Worm (Caenorhabditis elegans) whole organism, L3 larva: Measurements from ENCODE around the gene F10D7.3.

Experiments
- ama-1 ChIP-seq: fragments of 150-350 bp; optimal IDR thresholded peaks from 2 replicates; lab custom pipeline; 2018
- ceh-16 ChIP-seq: sonication (generic microtip); optimal IDR thresholded peaks from 2 replicates; lab custom pipeline; 2017; ENCODE audit warnings: missing biosample characterization, missing genetic modification characterization
- ceh-9 ChIP-seq: sonication (generic microtip); optimal IDR thresholded peaks from 2 replicates; lab custom pipeline; 2018; ENCODE audit warnings: missing biosample characterization, missing genetic modification characterization
- daf-12 ChIP-seq: fragments of 150-350 bp; optimal IDR thresholded peaks from 2 replicates; lab custom pipeline; 2014; ENCODE audit warnings: missing biosample characterization, missing genetic modification reagents, missing genetic modification characterization
- egl-27 ChIP-seq: sonication (generic microtip); optimal IDR thresholded peaks from 4 replicates; lab custom pipeline; 2017; ENCODE audit warnings: missing biosample characterization, missing genetic modification reagents, missing genetic modification characterization
- egl-5 ChIP-seq: fragments of 150-350 bp; optimal IDR thresholded peaks from 2 replicates; lab custom pipeline; 2017; ENCODE audit warnings: missing biosample characterization, missing genetic modification reagents, missing genetic modification characterization, inconsistent platforms
- elt-2 ChIP-seq: sonication (generic microtip); optimal IDR thresholded peaks from 2 replicates; lab custom pipeline; 2016; ENCODE audit warnings: missing genetic modification reagents, mild to moderate bottlenecking, missing genetic modification characterization, missing compliant biosample characterization
- elt-3 ChIP-seq, 3 experiments: fragments of 150-350 bp in 1 of 3; sonication (generic microtip) in 2 of 3; optimal IDR thresholded peaks; 2 replicates in 2 of 3; 4 replicates in 1 of 3; lab custom pipeline; 2014 to 2017; ENCODE audit warnings: missing biosample characterization in 3 of 3, missing genetic modification characterization in 3 of 3
- fkh-10 ChIP-seq: sonication (generic microtip); optimal IDR thresholded peaks from 2 replicates; lab custom pipeline; 2017; ENCODE audit warnings: missing biosample characterization, missing genetic modification reagents, missing genetic modification characterization
- fkh-2 ChIP-seq: fragments of 150-350 bp; optimal IDR thresholded peaks from 2 replicates; lab custom pipeline; 2014; ENCODE audit warnings: missing biosample characterization, missing genetic modification reagents, missing genetic modification characterization
- fos-1 ChIP-seq: fragments of 150-350 bp; optimal IDR thresholded peaks from 2 replicates; lab custom pipeline; 2014; ENCODE audit warnings: missing biosample characterization, missing genetic modification characterization
- hmg-11 ChIP-seq: sonication (generic microtip); optimal IDR thresholded peaks from 2 replicates; lab custom pipeline; 2016; ENCODE audit warnings: missing genetic modification characterization, missing compliant biosample characterization
- jun-1 ChIP-seq: fragments of 150-350 bp; optimal IDR thresholded peaks from 2 replicates; lab custom pipeline; 2014; ENCODE audit warnings: missing biosample characterization, missing genetic modification reagents, missing genetic modification characterization
- lin-15B ChIP-seq: fragments of 150-350 bp; optimal IDR thresholded peaks from 2 replicates; lab custom pipeline; 2014; ENCODE audit warnings: missing biosample characterization, missing genetic modification characterization
- lin-39 ChIP-seq: fragments of 150-350 bp; optimal IDR thresholded peaks from 2 replicates; lab custom pipeline; 2018; ENCODE audit warnings: missing biosample characterization, missing genetic modification reagents, missing genetic modification characterization
- lsy-12 ChIP-seq: sonication (generic microtip); optimal IDR thresholded peaks from 2 replicates; lab custom pipeline; 2016; ENCODE audit warnings: mild to moderate bottlenecking, missing genetic modification characterization, missing compliant biosample characterization
- mdl-1 ChIP-seq: fragments of 150-350 bp; optimal IDR thresholded peaks from 2 replicates; lab custom pipeline; 2014; ENCODE audit warnings: missing biosample characterization, missing genetic modification characterization
- mml-1 ChIP-seq: fragments of 150-350 bp; sonication (generic microtip); optimal IDR thresholded peaks from 3 replicates; lab custom pipeline; 2014; ENCODE audit warnings: missing biosample characterization, missing genetic modification characterization
- nfya-1 ChIP-seq: sonication (generic microtip); optimal IDR thresholded peaks from 2 replicates; lab custom pipeline; 2017; ENCODE audit warnings: missing genetic modification characterization, mild to moderate bottlenecking, missing compliant biosample characterization, antibody characterized with exemption, moderate library complexity; ENCODE audit not compliant: insufficient read depth
- nhr-11 ChIP-seq: fragments of 150-350 bp; optimal IDR thresholded peaks from 2 replicates; lab custom pipeline; 2014; ENCODE audit warnings: missing biosample characterization, missing genetic modification characterization
- nhr-12 ChIP-seq: fragments of 150-350 bp; optimal IDR thresholded peaks from 2 replicates; lab custom pipeline; 2014; ENCODE audit warnings: missing biosample characterization, missing genetic modification characterization
- nhr-23 ChIP-seq: fragments of 150-350 bp; optimal IDR thresholded peaks from 2 replicates; lab custom pipeline; 2014; ENCODE audit warnings: missing biosample characterization, missing genetic modification reagents, missing genetic modification characterization
- nhr-25 ChIP-seq: sonication (generic microtip); optimal IDR thresholded peaks from 2 replicates; lab custom pipeline; 2017; ENCODE audit warnings: missing biosample characterization, missing genetic modification characterization
- nhr-43 ChIP-seq: sonication (generic microtip); optimal IDR thresholded peaks from 2 replicates; lab custom pipeline; 2016; ENCODE audit warnings: mild to moderate bottlenecking, missing genetic modification characterization, missing compliant biosample characterization; ENCODE audit not compliant: poor library complexity, severe bottlenecking
- nhr-67 ChIP-seq: fragments of 150-350 bp; optimal IDR thresholded peaks from 2 replicates; lab custom pipeline; 2014; ENCODE audit warnings: missing biosample characterization, missing genetic modification characterization
- nhr-76 ChIP-seq: fragments of 150-350 bp; sonication (generic microtip); optimal IDR thresholded peaks from 5 replicates; lab custom pipeline; 2014; ENCODE audit warnings: missing biosample characterization, missing genetic modification characterization
- nhr-77 ChIP-seq: fragments of 150-350 bp; optimal IDR thresholded peaks from 2 replicates; lab custom pipeline; 2014; ENCODE audit warnings: missing biosample characterization, missing genetic modification characterization
- pha-4 ChIP-seq: fragments of 150-350 bp; optimal IDR thresholded peaks from 2 replicates; lab custom pipeline; 2014; ENCODE audit warnings: missing biosample characterization, missing genetic modification reagents, missing genetic modification characterization
- sea-2 ChIP-seq: fragments of 150-350 bp; sonication (generic microtip); optimal IDR thresholded peaks from 4 replicates; lab custom pipeline; 2014; ENCODE audit warnings: missing biosample characterization, missing genetic modification reagents, missing genetic modification characterization
- skn-1 ChIP-seq: fragments of 150-350 bp; optimal IDR thresholded peaks from 2 replicates; lab custom pipeline; 2014; ENCODE audit warnings: missing biosample characterization, missing genetic modification characterization
- snpc-4 ChIP-seq: fragments of 150-350 bp; optimal IDR thresholded peaks from 2 replicates; lab custom pipeline; 2014; ENCODE audit warnings: missing biosample characterization, missing genetic modification characterization
- tbx-2 ChIP-seq: sonication (generic microtip); optimal IDR thresholded peaks from 2 replicates; lab custom pipeline; 2016; ENCODE audit warnings: mild to moderate bottlenecking, missing genetic modification characterization, missing compliant biosample characterization
- ztf-11 ChIP-seq: fragments of 150-350 bp; optimal IDR thresholded peaks from 2 replicates; lab custom pipeline; 2014; ENCODE audit warnings: missing biosample characterization, missing genetic modification characterization
- ztf-4 ChIP-seq: fragments of 150-350 bp; optimal IDR thresholded peaks from 2 replicates; lab custom pipeline; 2014; ENCODE audit warnings: missing biosample characterization, missing genetic modification characterization

The F10D7.3 gene

ce11 chrX:17401264-17401663 is 26.8 kb upstream of the F10D7.3 start, which contains the start of gene F11C7.6:
Gene F11C7.6 (plus strand): TSS chrX:17401564.
- no peak for TF ChIP-seq nhr-76 (tag; lab: Kevin White, UChicago)

- TF ChIP-seq fkh-2 (tag; lab: Kevin White, UChicago) (no peak), ztf-4 (no peak), sea-2 (GFP tag; lab: Kevin White, UChicago) (no peak), tbx-2 (no peak), nhr-77 (tag; lab: Kevin White, UChicago) (no peak), daf-12 (tag; lab: Kevin White, UChicago) (no peak), mml-1 (tag; lab: Kevin White, UChicago) (no peak)
These were observed 26.0 kb upstream of the F10D7.3 start for ce11 chrX:17400425-17400824.

ce11 chrX:17398293-17398692 is 23.9 kb upstream of the F10D7.3 start, which contains the start of gene F11C7.7:
Gene F11C7.7 (plus strand): TSS chrX:17398593.
- TF ChIP-seq fkh-10 (GFP tag; lab: Kevin White, UChicago) (no peak), lsy-12 (no peak), nhr-23 (no peak), sea-2 (GFP tag; lab: Kevin White, UChicago) (no peak), fos-1 (tag; lab: Kevin White, UChicago) (no peak), daf-12 (tag; lab: Kevin White, UChicago) (no peak), mml-1 (tag; lab: Kevin White, UChicago) (no peak), nhr-76 (tag; lab: Kevin White, UChicago) (no peak), lin-15B (no peak), snpc-4 (no peak), pha-4 (tag; lab: Kevin White, UChicago) (no peak), skn-1 (tag; lab: Kevin White, UChicago) (no peak), ztf-4 (no peak), egl-27 (no peak), nhr-67 (tag; lab: Kevin White, UChicago) (no peak), lin-39 (tag; lab: Kevin White, UChicago) (no peak), nhr-11 (tag; lab: Kevin White, UChicago) (no peak), nhr-43 (tag; lab: Kevin White, UChicago) (no peak)

ce11 chrX:17396456-17396855 is 22.0 kb upstream of the F10D7.3 start, which contains the start of the genes vap-1 and F11C7.2:
Gene vap-1 (minus strand): TSS chrX:17396556.
Gene F11C7.2 (plus strand): TSS chrX:17396814.
- no peak for TF ChIP-seq jun-1 (tag; lab: Kevin White, UChicago)
- no peak for TF ChIP-seq lin-15B
- TF ChIP-seq pha-4 (tag; lab: Kevin White, UChicago), result no peak
- no peak for TF ChIP-seq egl-27
- TF ChIP-seq nhr-76 (tag; lab: Kevin White, UChicago), result no peak
- no peak for TF ChIP-seq elt-3 (tag; optimal IDR thresholded peaks at IDR 0.05; lab: Kevin White, UChicago)
- TF ChIP-seq mdl-1, result no peak
- TF ChIP-seq fos-1 (tag; lab: Kevin White, UChicago), result no peak
- TF ChIP-seq ama-1, result no peak
- TF ChIP-seq nhr-43 (tag; lab: Kevin White, UChicago), result no peak
- no peak for TF ChIP-seq nhr-67 (tag; lab: Kevin White, UChicago)
- no peak for TF ChIP-seq ceh-16
- no peak for TF ChIP-seq ztf-11 (tag; lab: Kevin White, UChicago)
- TF ChIP-seq ceh-9 (tag; lab: Kevin White, UChicago), result no peak
- TF ChIP-seq nhr-12, result no peak

- TF ChIP-seq lin-39 (tag; lab: Kevin White, UChicago) (peak; percentile 59), snpc-4 (peak; percentile 84), hmg-11 (tag; lab: Kevin White, UChicago) (peak; percentile 82), lin-15B (peak; percentile 82), nhr-23 (peak; percentile 72), egl-5 (tag; lab: Kevin White, UChicago) (peak; percentile 12), nhr-43 (tag; lab: Kevin White, UChicago) (peak; percentile 44), pha-4 (tag; lab: Kevin White, UChicago) (peak; percentile 92), fkh-10 (GFP tag; lab: Kevin White, UChicago) (peak; percentile 69), mdl-1 (no peak), lsy-12 (no peak), nfya-1 (tag; lab: Kevin White, UChicago) (peak; percentile 62), fkh-2 (tag; lab: Kevin White, UChicago) (no peak), nhr-25 (tag; lab: Kevin White, UChicago) (peak; percentile 78), elt-2 (tag; lab: Kevin White, UChicago) (peak; percentile 51), jun-1 (tag; lab: Kevin White, UChicago) (peak; percentile 17)
- TF ChIP-seq, all 47 proteins: peak for 13
These were observed 17.7 kb upstream of the F10D7.3 start for ce11 chrX:17392182-17392581.
